Worm (Caenorhabditis elegans) whole organism, mixed stage, embryonic: ENCODE measurements around the gene C25F9.12.

Source experiments
- bed-3 ChIP-seq: fragments of 200-800 bp; sonication (Bioruptor generic); optimal IDR thresholded peaks from 3 replicates; lab custom pipeline; 2018; ENCODE audit warnings: mild to moderate bottlenecking, missing genetic modification characterization, moderate library complexity, missing compliant biosample characterization
- cnd-1 ChIP-seq: fragments of 200-800 bp; sonication (Bioruptor generic); optimal IDR thresholded peaks from 2 replicates; lab custom pipeline; 2018; ENCODE audit warnings: mild to moderate bottlenecking, missing genetic modification characterization, missing compliant biosample characterization
- elt-1 ChIP-seq: sonication (generic microtip); optimal IDR thresholded peaks from 2 replicates; lab custom pipeline; 2017; ENCODE audit warnings: missing genetic modification characterization, mild to moderate bottlenecking, missing compliant biosample characterization, antibody characterized with exemption, moderate library complexity, borderline replicate concordance; ENCODE audit not compliant: insufficient read depth
- elt-3 ChIP-seq: fragments of 150-350 bp; optimal IDR thresholded peaks from 2 replicates; lab custom pipeline; 2014; ENCODE audit warnings: missing biosample characterization, missing genetic modification characterization
- lsy-2 ChIP-seq: fragments of 150-350 bp; optimal IDR thresholded peaks from 2 replicates; lab custom pipeline; 2014; ENCODE audit warnings: missing biosample characterization, missing genetic modification characterization
- mep-1 ChIP-seq: fragments of 150-350 bp; optimal IDR thresholded peaks from 2 replicates; lab custom pipeline; 2017; ENCODE audit warnings: missing biosample characterization, missing genetic modification reagents, missing genetic modification characterization, inconsistent platforms
- mls-2 ChIP-seq: sonication (generic microtip); optimal IDR thresholded peaks from 2 replicates; lab custom pipeline; 2016; ENCODE audit warnings: mild to moderate bottlenecking, missing genetic modification characterization, moderate library complexity, missing compliant biosample characterization
- nhr-28 ChIP-seq: fragments of 150-350 bp; optimal IDR thresholded peaks from 2 replicates; lab custom pipeline; 2014; ENCODE audit warnings: missing biosample characterization, missing genetic modification characterization
- pha-4 ChIP-seq: fragments of 150-350 bp; optimal IDR thresholded peaks from 2 replicates; lab custom pipeline; 2018; ENCODE audit warnings: missing biosample characterization, missing genetic modification reagents, missing genetic modification characterization
- snpc-4 ChIP-seq: fragments of 150-350 bp; optimal IDR thresholded peaks from 2 replicates; lab custom pipeline; 2014; ENCODE audit warnings: missing biosample characterization, missing genetic modification characterization
- tbx-8 ChIP-seq: fragments of 200-800 bp; sonication (Bioruptor generic); optimal IDR thresholded peaks from 2 replicates; lab custom pipeline; 2018; ENCODE audit warnings: mild to moderate bottlenecking, missing genetic modification characterization, moderate library complexity, missing compliant biosample characterization
- unc-62 ChIP-seq: fragments of 150-350 bp; optimal IDR thresholded peaks from 2 replicates; lab custom pipeline; 2014; ENCODE audit warnings: missing biosample characterization, missing genetic modification reagents, missing genetic modification characterization
- ztf-11 ChIP-seq: fragments of 150-350 bp; optimal IDR thresholded peaks from 2 replicates; lab custom pipeline; 2014; ENCODE audit warnings: missing biosample characterization, missing genetic modification characterization

DNA sequence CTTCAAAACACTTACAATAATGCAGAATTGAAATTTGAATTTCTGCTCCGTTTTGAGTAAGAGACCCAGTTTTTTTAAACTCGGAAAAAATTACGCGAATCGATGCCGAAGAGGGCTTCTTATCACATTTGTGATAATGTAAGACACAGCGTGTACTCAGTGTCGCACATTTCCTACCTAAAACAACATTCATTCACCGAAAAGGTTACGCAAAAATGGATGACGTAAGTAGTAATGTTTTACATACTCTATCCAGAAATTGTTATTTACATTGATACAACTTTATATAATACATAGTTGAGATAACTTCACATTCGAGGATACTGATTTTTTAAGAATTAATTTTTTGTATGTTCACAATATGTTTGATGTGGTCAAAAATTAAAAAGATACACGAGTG lies 13.7 kb upstream of the C25F9.12 start, which contains the start of the genes C25F9.4 and C25F9.9:
- no peak for TF ChIP-seq ztf-11 (tag; lab: Kevin White, UChicago)
- no peak for TF ChIP-seq pha-4 (tag; lab: Kevin White, UChicago)
- TF ChIP-seq elt-3 (tag; lab: Kevin White, UChicago) = no peak
- TF ChIP-seq bed-3 (GFP tag; lab: Kevin White, UChicago) = no peak
- TF ChIP-seq elt-1 (tag; lab: Kevin White, UChicago) = no peak
- no peak for TF ChIP-seq cnd-1 (tag; lab: Kevin White, UChicago)
- TF ChIP-seq nhr-28 (tag; lab: Kevin White, UChicago) = no peak
- no peak for TF ChIP-seq tbx-8 (GFP tag; lab: Kevin White, UChicago)
- no peak for TF ChIP-seq unc-62
- TF ChIP-seq mls-2 (tag; lab: Kevin White, UChicago) = no peak
- no peak for TF ChIP-seq snpc-4 (tag; lab: Kevin White, UChicago)
- no peak for TF ChIP-seq lsy-2 (tag; lab: Kevin White, UChicago)
- TF ChIP-seq mep-1 (tag; lab: Kevin White, UChicago) = no peak
